Fruit fly (Drosophila melanogaster) whole organism, pupa: ENCODE results near the gene CG16798.

Experiments used
- CG13204 ChIP-seq: fragments of 200-800 bp; sonication (Bioruptor generic); optimal IDR thresholded peaks from 2 replicates; lab custom pipeline; 2018; ENCODE audit warnings: missing biosample characterization, mild to moderate bottlenecking, missing genetic modification characterization, moderate library complexity
- CG17806 ChIP-seq: fragments of 200-800 bp; sonication (Bioruptor generic); optimal IDR thresholded peaks from 2 replicates; lab custom pipeline; 2018; ENCODE audit warnings: missing biosample characterization, mild to moderate bottlenecking, missing genetic modification characterization, moderate library complexity
- CG8159 ChIP-seq: fragments of 200-800 bp; sonication (Bioruptor generic); optimal IDR thresholded peaks from 3 replicates; lab custom pipeline; 2018; ENCODE audit warnings: missing biosample characterization, mild to moderate bottlenecking, missing genetic modification characterization, moderate library complexity
- Snoo ChIP-seq: fragments of 200-800 bp; sonication (Bioruptor generic); optimal IDR thresholded peaks from 3 replicates; lab custom pipeline; 2017; ENCODE audit warnings: missing biosample characterization, mild to moderate bottlenecking, missing genetic modification characterization, inconsistent platforms
- gl ChIP-seq: fragments of 200-800 bp; sonication (Bioruptor generic); optimal IDR thresholded peaks from 2 replicates; lab custom pipeline; 2018; ENCODE audit warnings: missing biosample characterization, mild to moderate bottlenecking, missing genetic modification characterization
- rn ChIP-seq: fragments of 200-800 bp; sonication (Bioruptor generic); IDR thresholded peaks from 2 replicates; pipeline ENCODE4 v1.3.6; 2022; ENCODE audit warnings: missing biosample characterization, missing genetic modification characterization

DNA sequence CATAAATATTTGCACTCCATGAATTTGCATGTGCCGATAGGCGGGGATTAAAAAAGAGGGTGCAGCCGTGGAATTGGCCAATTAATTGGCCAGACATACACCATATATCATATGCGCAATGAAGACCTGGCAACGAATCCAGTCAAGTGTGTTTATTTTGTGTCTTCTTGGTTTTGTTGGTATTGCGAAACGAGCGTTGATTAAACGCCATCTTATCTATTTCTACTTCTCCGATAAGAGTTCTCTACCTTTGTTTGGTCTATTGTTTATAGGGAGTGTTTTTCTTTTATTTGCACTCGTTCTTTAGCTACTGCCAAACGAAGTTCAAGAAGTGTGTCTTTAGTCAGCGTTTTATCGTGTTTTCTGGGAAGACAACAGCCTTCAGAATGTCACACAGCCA, 44.4 kb downstream of the CG16798 start:
- TF ChIP-seq CG17806 (tag; lab: Kevin White, UChicago), result no peak
- no peak for TF ChIP-seq rn (GFP tag; lab: Robert Waterston, UW)
- no peak for TF ChIP-seq gl
- no peak for TF ChIP-seq CG13204
- TF ChIP-seq CG8159 (tag; lab: Kevin White, UChicago), result no peak
- no peak for TF ChIP-seq Snoo
